Comparison of ENCODE assay signal across 2 worm cellular contexts in the genomic region with DNA sequence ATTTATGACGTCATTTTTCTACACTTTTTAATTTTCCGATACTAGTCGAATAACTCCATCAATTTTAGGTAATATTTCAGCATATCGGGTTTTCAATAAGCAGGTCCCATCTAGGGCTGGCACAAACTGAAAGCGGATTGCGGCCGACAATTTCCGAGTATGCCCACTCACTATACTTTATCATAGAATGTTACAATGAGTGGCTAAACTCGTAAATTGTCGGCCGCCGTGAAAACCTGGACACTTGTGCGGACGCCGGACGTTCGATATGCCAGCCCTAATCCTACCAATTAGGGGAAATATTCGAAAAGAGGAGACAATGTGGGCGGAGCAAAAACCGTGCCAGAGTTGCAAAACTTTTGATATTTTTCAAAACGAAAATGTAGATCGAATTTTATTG.
TF ChIP-seq lines count a peak whose summit lies in the region.

No protein-coding gene starts in this region.

TF ChIP-seq in whole organism, L4 larva, 104 proteins besides CTCF, POLR2A, EP300 and RAD21:
- TF ChIP-seq snpc-1.2 (GFP tag; IDR thresholded peaks at IDR 0.05; lab: Robert Waterston, UW): peak; percentile 65
- TF ChIP-seq dpl-1 (GFP tag; optimal IDR thresholded peaks at IDR 0.05; lab: Kevin White, UChicago): no peak

TF ChIP-seq in whole organism, young adult, 124 proteins besides CTCF, POLR2A, EP300 and RAD21:
- TF ChIP-seq Y53G8AR.9 (GFP tag; conservative IDR thresholded peaks at IDR 0.05; lab: Robert Waterston, UW) (no peak), attf-6 (GFP tag; IDR thresholded peaks at IDR 0.05; lab: Robert Waterston, UW) (no peak), ztf-18 (tag; optimal IDR thresholded peaks at IDR 0.05; lab: Kevin White, UChicago) (no peak), Y67H2A.10 (GFP tag; conservative IDR thresholded peaks at IDR 0.05; lab: Robert Waterston, UW) (no peak), sea-2 (GFP tag; IDR thresholded peaks at IDR 0.05; lab: Robert Waterston, UW) (no peak), Y79H2A.3 (GFP tag; conservative IDR thresholded peaks at IDR 0.05; lab: Robert Waterston, UW) (no peak), C17E4.6 (GFP tag; IDR thresholded peaks at IDR 0.05; lab: Robert Waterston, UW) (no peak), ceh-27 (GFP tag; optimal IDR thresholded peaks at IDR 0.05; lab: Kevin White, UChicago) (no peak), nhr-120 (GFP tag; IDR thresholded peaks at IDR 0.05; lab: Robert Waterston, UW) (no peak), attf-5 (GFP tag; optimal IDR thresholded peaks at IDR 0.05; lab: Kevin White, UChicago) (no peak), F57C9.4 (tag; optimal IDR thresholded peaks at IDR 0.05; lab: Kevin White, UChicago) (no peak), nfya-2 (GFP tag; IDR thresholded peaks at IDR 0.05; lab: Robert Waterston, UW) (no peak), F39B2.1 (GFP tag; IDR thresholded peaks at IDR 0.05; lab: Robert Waterston, UW) (no peak), madf-3 (GFP tag; IDR thresholded peaks at IDR 0.05; lab: Robert Waterston, UW) (no peak), dox-1 (GFP tag; IDR thresholded peaks at IDR 0.05; lab: Robert Waterston, UW) (no peak), F33H1.4 (GFP tag; IDR thresholded peaks at IDR 0.05; lab: Robert Waterston, UW) (no peak), hmg-1.2 (GFP tag; IDR thresholded peaks at IDR 0.05; lab: Robert Waterston, UW) (peak; percentile 36), snpc-4 (GFP tag; optimal IDR thresholded peaks at IDR 0.05; lab: Kevin White, UChicago) (no peak), snpc-4 (tag; optimal IDR thresholded peaks at IDR 0.05; lab: Kevin White, UChicago) (peak in 3 of 4 experiments; percentile 72 to 92 (median 77)), mxl-1 (tag; optimal IDR thresholded peaks at IDR 0.05; lab: Kevin White, UChicago) (no peak), Y56A3A.18 (GFP tag; IDR thresholded peaks at IDR 0.05; lab: Robert Waterston, UW) (no peak), die-1 (tag; optimal IDR thresholded peaks at IDR 0.05; lab: Kevin White, UChicago) (no peak), hlh-12 (tag; optimal IDR thresholded peaks at IDR 0.05; lab: Kevin White, UChicago) (no peak), snpc-1.1 (tag; optimal IDR thresholded peaks at IDR 0.05; lab: Kevin White, UChicago; ENCODE audit: insufficient read depth) (peak; percentile 51)

Comparison
In these comparisons a context has a peak if more than half of its experiments do, and no peak if none do; other contexts are left out.
1. Of the 7 proteins assayed by ChIP-seq in both whole organism, young adult and whole organism, L4 larva: peak only in whole organism, young adult: snpc-4; only in whole organism, L4 larva: none; in both: none; in neither: 6.